Worm (Caenorhabditis elegans) whole organism, L2 larva: ENCODE results near the gene F14E5.8.

Experiments
- unc-62 ChIP-seq: fragments of 150-350 bp; optimal IDR thresholded peaks from 2 replicates; lab custom pipeline; 2014; ENCODE audit warnings: missing biosample characterization, missing genetic modification reagents, missing genetic modification characterization
- ztf-11 ChIP-seq: sonication (generic microtip); optimal IDR thresholded peaks from 2 replicates; lab custom pipeline; 2017; ENCODE audit warnings: missing biosample characterization, missing genetic modification characterization

ce11 chrII:8441519-8441918, 21.6 kb downstream of the F14E5.8 start:
- TF ChIP-seq unc-62 (GFP tag; lab: Kevin White, UChicago) (no peak), ztf-11 (tag; lab: Kevin White, UChicago) (no peak)
